Worm (Caenorhabditis elegans) whole organism, L2 larva: Measurements from ENCODE around the gene K12G11.6.

Source experiments
- C34F6.9 ChIP-seq: fragments of 150-350 bp; optimal IDR thresholded peaks from 2 replicates; lab custom pipeline; 2014; ENCODE audit warnings: missing biosample characterization, missing genetic modification characterization
- F13H6.1 ChIP-seq: sonication (generic microtip); optimal IDR thresholded peaks from 2 replicates; lab custom pipeline; 2016; ENCODE audit warnings: missing genetic modification characterization, missing compliant biosample characterization
- R02D3.7 ChIP-seq: fragments of 150-350 bp; optimal IDR thresholded peaks from 2 replicates; lab custom pipeline; 2014; ENCODE audit warnings: missing biosample characterization, missing genetic modification characterization
- Y55F3AM.14 ChIP-seq: fragments of 200-800 bp; sonication (Bioruptor generic); optimal IDR thresholded peaks from 2 replicates; lab custom pipeline; 2018; ENCODE audit warnings: mild to moderate bottlenecking, missing genetic modification characterization, missing compliant biosample characterization
- ZK546.5 ChIP-seq: sonication (generic microtip); optimal IDR thresholded peaks from 2 replicates; lab custom pipeline; 2017; ENCODE audit warnings: missing biosample characterization, missing genetic modification characterization
- alr-1 ChIP-seq: fragments of 150-350 bp; optimal IDR thresholded peaks from 2 replicates; lab custom pipeline; 2014; ENCODE audit warnings: missing biosample characterization, missing genetic modification characterization
- aly-2 ChIP-seq: fragments of 150-350 bp; optimal IDR thresholded peaks from 2 replicates; lab custom pipeline; 2014; ENCODE audit warnings: missing biosample characterization, missing genetic modification characterization
- ama-1 ChIP-seq: fragments of 150-350 bp; optimal IDR thresholded peaks from 2 replicates; lab custom pipeline; 2018; ENCODE audit warnings: inconsistent platforms
- blmp-1 ChIP-seq: sonication (generic microtip); optimal IDR thresholded peaks from 2 replicates; lab custom pipeline; 2017; ENCODE audit warnings: missing genetic modification characterization, mild to moderate bottlenecking, missing compliant biosample characterization, antibody characterized with exemption, moderate library complexity; ENCODE audit not compliant: insufficient read depth
- crh-2 ChIP-seq: sonication (generic microtip); optimal IDR thresholded peaks from 2 replicates; lab custom pipeline; 2017; ENCODE audit warnings: missing biosample characterization, missing genetic modification characterization
- dmd-4 ChIP-seq: sonication (generic microtip); optimal IDR thresholded peaks from 2 replicates; lab custom pipeline; 2017; ENCODE audit warnings: missing biosample characterization, missing genetic modification characterization
- egl-27 ChIP-seq: sonication (generic microtip); optimal IDR thresholded peaks from 3 replicates; lab custom pipeline; 2017; ENCODE audit warnings: missing biosample characterization, missing genetic modification reagents, missing genetic modification characterization
- elt-1 ChIP-seq: fragments of 150-350 bp; optimal IDR thresholded peaks from 2 replicates; lab custom pipeline; 2014; ENCODE audit warnings: missing biosample characterization, missing genetic modification characterization
- elt-3 ChIP-seq: sonication (generic microtip); optimal IDR thresholded peaks from 2 replicates; lab custom pipeline; 2017; ENCODE audit warnings: missing biosample characterization, missing genetic modification characterization
- fos-1 ChIP-seq: fragments of 150-350 bp; optimal IDR thresholded peaks from 2 replicates; lab custom pipeline; 2014; ENCODE audit warnings: missing biosample characterization, missing genetic modification characterization
- gmeb-1 ChIP-seq: fragments of 150-350 bp; optimal IDR thresholded peaks from 2 replicates; lab custom pipeline; 2014; ENCODE audit warnings: missing biosample characterization, missing genetic modification characterization
- lin-11 ChIP-seq: fragments of 150-350 bp; sonication (generic microtip); optimal IDR thresholded peaks from 2 replicates; lab custom pipeline; 2014; ENCODE audit warnings: missing biosample characterization, missing genetic modification characterization, inconsistent platforms, mixed read lengths
- lin-13 ChIP-seq: fragments of 150-350 bp; optimal IDR thresholded peaks from 2 replicates; lab custom pipeline; 2014; ENCODE audit warnings: missing biosample characterization, missing genetic modification reagents, missing genetic modification characterization
- lin-39 ChIP-seq: fragments of 150-350 bp; optimal IDR thresholded peaks from 2 replicates; lab custom pipeline; 2014; ENCODE audit warnings: missing biosample characterization, missing genetic modification reagents, missing genetic modification characterization
- lsy-2 ChIP-seq, 2 experiments: fragments of 150-350 bp in 1 of 2; sonication (generic microtip) in 1 of 2; optimal IDR thresholded peaks; 2 replicates each; lab custom pipeline; 2014 to 2017; ENCODE audit warnings: missing biosample characterization in 2 of 2, missing genetic modification characterization in 2 of 2
- mab-5 ChIP-seq: fragments of 150-350 bp; optimal IDR thresholded peaks from 2 replicates; lab custom pipeline; 2014; ENCODE audit warnings: missing biosample characterization, missing genetic modification characterization
- mdl-1 ChIP-seq, 2 experiments: fragments of 150-350 bp in 1 of 2; sonication (generic microtip) in 1 of 2; optimal IDR thresholded peaks; 2 replicates each; lab custom pipeline; 2017; ENCODE audit warnings: missing biosample characterization in 2 of 2, missing genetic modification characterization in 2 of 2
- nhr-10 ChIP-seq: sonication (generic microtip); optimal IDR thresholded peaks from 2 replicates; lab custom pipeline; 2017; ENCODE audit warnings: missing biosample characterization, missing genetic modification characterization
- nhr-12 ChIP-seq: fragments of 150-350 bp; optimal IDR thresholded peaks from 2 replicates; lab custom pipeline; 2014; ENCODE audit warnings: missing biosample characterization, missing genetic modification characterization
- nhr-129 ChIP-seq: fragments of 150-350 bp; optimal IDR thresholded peaks from 2 replicates; lab custom pipeline; 2014; ENCODE audit warnings: missing biosample characterization, missing genetic modification characterization
- nhr-21 ChIP-seq: fragments of 150-350 bp; optimal IDR thresholded peaks from 2 replicates; lab custom pipeline; 2014; ENCODE audit warnings: missing biosample characterization, missing genetic modification characterization
- nhr-237 ChIP-seq: fragments of 150-350 bp; optimal IDR thresholded peaks from 2 replicates; lab custom pipeline; 2014; ENCODE audit warnings: missing biosample characterization, missing genetic modification characterization
- nhr-25 ChIP-seq: fragments of 150-350 bp; sonication (generic microtip); optimal IDR thresholded peaks from 3 replicates; lab custom pipeline; 2014; ENCODE audit warnings: missing biosample characterization, missing genetic modification characterization
- nhr-6 ChIP-seq: fragments of 150-350 bp; optimal IDR thresholded peaks from 2 replicates; lab custom pipeline; 2014; ENCODE audit warnings: missing biosample characterization, missing genetic modification characterization
- nhr-77 ChIP-seq: fragments of 150-350 bp; optimal IDR thresholded peaks from 2 replicates; lab custom pipeline; 2014; ENCODE audit warnings: missing biosample characterization, missing genetic modification characterization
- peb-1 ChIP-seq: fragments of 150-350 bp; optimal IDR thresholded peaks from 2 replicates; lab custom pipeline; 2014; ENCODE audit warnings: missing biosample characterization, missing genetic modification characterization
- sem-4 ChIP-seq: fragments of 150-350 bp; optimal IDR thresholded peaks from 2 replicates; lab custom pipeline; 2014; ENCODE audit warnings: missing biosample characterization, missing genetic modification reagents, missing genetic modification characterization
- skn-1 ChIP-seq: sonication (generic microtip); optimal IDR thresholded peaks from 2 replicates; lab custom pipeline; 2017; ENCODE audit warnings: missing biosample characterization, missing genetic modification characterization
- sma-3 ChIP-seq: sonication (generic microtip); optimal IDR thresholded peaks from 2 replicates; lab custom pipeline; 2016; ENCODE audit warnings: missing genetic modification reagents, missing genetic modification characterization, missing compliant biosample characterization
- sma-9 ChIP-seq, 2 experiments: fragments of 150-350 bp in 1 of 2; sonication (generic microtip) in 1 of 2; optimal IDR thresholded peaks; 2 replicates each; lab custom pipeline; 2014 to 2016; ENCODE audit warnings: missing genetic modification characterization in 2 of 2, mild to moderate bottlenecking in 1 of 2, missing biosample characterization in 1 of 2, missing compliant biosample characterization in 1 of 2, missing genetic modification reagents in 1 of 2, moderate library complexity in 1 of 2
- snpc-4 ChIP-seq: fragments of 150-350 bp; optimal IDR thresholded peaks from 2 replicates; lab custom pipeline; 2014; ENCODE audit warnings: missing biosample characterization, missing genetic modification characterization
- unc-39 ChIP-seq: fragments of 150-350 bp; optimal IDR thresholded peaks from 2 replicates; lab custom pipeline; 2014; ENCODE audit warnings: missing biosample characterization, missing genetic modification characterization
- unc-62 ChIP-seq: fragments of 150-350 bp; optimal IDR thresholded peaks from 2 replicates; lab custom pipeline; 2014; ENCODE audit warnings: missing biosample characterization, missing genetic modification reagents, missing genetic modification characterization
- zag-1 ChIP-seq: fragments of 150-350 bp; optimal IDR thresholded peaks from 2 replicates; lab custom pipeline; 2014; ENCODE audit warnings: missing biosample characterization, missing genetic modification characterization
- ztf-1 ChIP-seq: fragments of 200-800 bp; sonication (Bioruptor generic); conservative IDR thresholded peaks from 2 replicates; pipeline ENCODE4 v1.3.6; 2022; ENCODE audit warnings: missing genetic modification characterization, missing compliant biosample characterization
- ztf-4 ChIP-seq: fragments of 150-350 bp; optimal IDR thresholded peaks from 2 replicates; lab custom pipeline; 2014; ENCODE audit warnings: missing biosample characterization, missing genetic modification characterization

The K12G11.6 gene

DNA sequence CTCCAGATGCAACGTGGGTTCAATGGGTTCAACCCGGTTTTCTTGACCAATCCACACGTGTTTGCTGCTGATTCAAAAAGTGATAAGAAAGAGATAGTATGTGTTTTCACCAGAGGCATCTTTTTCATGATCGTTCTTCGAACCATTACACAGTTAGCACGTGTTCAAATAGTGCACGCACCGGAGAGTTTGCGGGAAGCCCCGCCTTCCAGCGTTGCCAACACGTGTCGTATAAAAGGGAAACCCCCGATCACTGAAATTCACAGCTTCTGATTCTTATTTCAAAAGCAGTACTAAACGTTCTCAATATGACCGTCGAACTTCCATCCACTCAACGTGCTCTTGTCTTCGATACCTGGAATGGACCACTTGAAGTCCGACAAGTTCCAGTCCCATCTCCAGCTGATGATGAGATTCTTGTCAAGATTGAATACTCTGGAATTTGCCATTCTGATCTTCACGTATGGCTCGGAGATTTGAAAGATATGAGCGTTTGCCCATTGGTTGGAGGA, 6.1 kb upstream of the K12G11.6 start, which contains the start of gene adh-1:
Gene adh-1, plus strand, starts transcription at position 261 of the 512 bp plus-strand sequence.
- TF ChIP-seq ama-1 (lab: Kevin White, UChicago) (peak; percentile 96), snpc-4 (peak; percentile 27), ztf-1 (no peak), elt-1 (no peak), C34F6.9 (tag; lab: Kevin White, UChicago) (peak; percentile 46), dmd-4 (tag; lab: Kevin White, UChicago) (no peak), blmp-1 (tag; lab: Kevin White, UChicago) (peak; percentile 73), sma-9 (GFP tag; optimal IDR thresholded peaks at IDR 0.05; lab: Kevin White, UChicago) (peak; percentile 98), sma-9 (tag; optimal IDR thresholded peaks at IDR 0.05; lab: Kevin White, UChicago) (peak; percentile 72), nhr-25 (tag; lab: Kevin White, UChicago) (peak; percentile 76), aly-2 (tag; lab: Kevin White, UChicago) (no peak), Y55F3AM.14 (GFP tag; lab: Kevin White, UChicago) (peak; percentile 25), crh-2 (tag; lab: Kevin White, UChicago) (peak; percentile 81), unc-62 (GFP tag; lab: Kevin White, UChicago) (no peak), zag-1 (tag; lab: Kevin White, UChicago) (no peak), lin-39 (no peak), nhr-21 (peak; percentile 97), F13H6.1 (tag; lab: Kevin White, UChicago) (peak; percentile 88), lin-11 (tag; lab: Kevin White, UChicago) (no peak), unc-39 (no peak), sma-3 (GFP tag; lab: Kevin White, UChicago) (peak; percentile 73), lsy-2 (tag; optimal IDR thresholded peaks at IDR 0.05; lab: Kevin White, UChicago) (peak in 1 of 2 experiments; percentile 59), egl-27 (peak; percentile 59), peb-1 (no peak), mab-5 (tag; lab: Kevin White, UChicago) (no peak), nhr-12 (tag; lab: Kevin White, UChicago) (no peak), lin-13 (GFP tag; lab: Kevin White, UChicago) (peak; percentile 1), nhr-77 (tag; lab: Kevin White, UChicago) (no peak), ztf-4 (tag; lab: Kevin White, UChicago) (no peak), ZK546.5 (tag; lab: Kevin White, UChicago) (no peak), gmeb-1 (tag; lab: Kevin White, UChicago) (peak; percentile 62), sem-4 (tag; lab: Kevin White, UChicago) (no peak), R02D3.7 (tag; lab: Kevin White, UChicago) (no peak), mdl-1 (tag; optimal IDR thresholded peaks at IDR 0.05; lab: Kevin White, UChicago) (peak; percentile 89 to 95), alr-1 (no peak), nhr-10 (tag; lab: Kevin White, UChicago) (no peak), nhr-237 (tag; lab: Kevin White, UChicago) (no peak), nhr-6 (peak; percentile 30), fos-1 (tag; lab: Kevin White, UChicago) (peak; percentile 54), nhr-129 (peak; percentile 87), skn-1 (no peak)

ce11 chrV:11888656-11889055, 5.5 kb upstream of the K12G11.6 start:
- TF ChIP-seq elt-1 (no peak), lin-13 (GFP tag; lab: Kevin White, UChicago) (peak; percentile 21), elt-3 (tag; lab: Kevin White, UChicago) (no peak), dmd-4 (tag; lab: Kevin White, UChicago) (no peak)
